Worm (Caenorhabditis elegans): ENCODE measurements around the gene C27D6.1.

C27D6.1 gene

ce11 chrII:5172451-5172850 lies at the start of gene C27D6.1:
C27D6.1 (plus strand) TSS chrII:5172751.
- no peak for TF ChIP-seq ceh-36 (tag; optimal IDR thresholded peaks at IDR 0.05)
- TF ChIP-seq tra-4 (tag; optimal IDR thresholded peaks at IDR 0.05): no peak

- no peak for TF ChIP-seq B0310.2 (tag; optimal IDR thresholded peaks at IDR 0.05)
- TF ChIP-seq scrt-1 (GFP tag; IDR thresholded peaks at IDR 0.05): no peak
- TF ChIP-seq ets-7 (tag; optimal IDR thresholded peaks at IDR 0.05): no peak
- no peak for TF ChIP-seq pes-1 (GFP tag; IDR thresholded peaks at IDR 0.05)
These were observed 42.5 kb upstream of the C27D6.1 start, which contains the start of gene lgc-56 for ce11 chrII:5130081-5130480. lgc-56 (plus strand) TSS chrII:5130381.

- no peak for TF ChIP-seq hmg-4 (GFP tag; optimal IDR thresholded peaks at IDR 0.05)
- no peak for TF ChIP-seq ets-7 (tag; optimal IDR thresholded peaks at IDR 0.05)
- TF ChIP-seq aly-1 (tag; optimal IDR thresholded peaks at IDR 0.05): no peak
- no peak for TF ChIP-seq ceh-13 (GFP tag; optimal IDR thresholded peaks at IDR 0.05)
- no peak for TF ChIP-seq sea-1 (GFP tag; conservative IDR thresholded peaks at IDR 0.05)
- no peak for TF ChIP-seq ama-1 (optimal IDR thresholded peaks at IDR 0.05)
- no peak for TF ChIP-seq B0310.2 (tag; optimal IDR thresholded peaks at IDR 0.05)
- no peak for TF ChIP-seq flt-1 (GFP tag; IDR thresholded peaks at IDR 0.05)
- no peak for TF ChIP-seq tra-4 (tag; optimal IDR thresholded peaks at IDR 0.05)
- no peak for TF ChIP-seq hmbx-1 (tag; optimal IDR thresholded peaks at IDR 0.05)
- TF ChIP-seq ceh-36 (tag; optimal IDR thresholded peaks at IDR 0.05): no peak
- TF ChIP-seq tbx-11 (GFP tag; IDR thresholded peaks at IDR 0.05): no peak
- TF ChIP-seq hnd-1 (tag; optimal IDR thresholded peaks at IDR 0.05): no peak
- no peak for TF ChIP-seq F13C5.2 (tag; optimal IDR thresholded peaks at IDR 0.05)
- TF ChIP-seq pes-1 (GFP tag; IDR thresholded peaks at IDR 0.05): no peak
- no peak for TF ChIP-seq scrt-1 (GFP tag; IDR thresholded peaks at IDR 0.05)
- TF ChIP-seq tbx-37 (GFP tag; conservative IDR thresholded peaks at IDR 0.05): no peak
These were observed 40.8 kb upstream of the C27D6.1 start for ce11 chrII:5131800-5132199.

ce11 chrII:5136296-5136767 lies 36.2 kb upstream of the C27D6.1 start, which contains the start of gene F58A6.2:
F58A6.2 (plus strand) TSS chrII:5136717.
- TF ChIP-seq hmbx-1 (tag; optimal IDR thresholded peaks at IDR 0.05) (no peak), pes-1 (GFP tag; IDR thresholded peaks at IDR 0.05) (no peak), hmg-4 (GFP tag; optimal IDR thresholded peaks at IDR 0.05) (no peak), sea-1 (GFP tag; conservative IDR thresholded peaks at IDR 0.05) (no peak), tbx-37 (GFP tag; conservative IDR thresholded peaks at IDR 0.05) (no peak), ets-7 (tag; optimal IDR thresholded peaks at IDR 0.05) (no peak), aly-1 (tag; optimal IDR thresholded peaks at IDR 0.05) (no peak), F13C5.2 (tag; optimal IDR thresholded peaks at IDR 0.05) (no peak), tra-4 (tag; optimal IDR thresholded peaks at IDR 0.05) (no peak), tbx-11 (GFP tag; IDR thresholded peaks at IDR 0.05) (no peak), hnd-1 (tag; optimal IDR thresholded peaks at IDR 0.05) (no peak), ceh-36 (tag; optimal IDR thresholded peaks at IDR 0.05) (no peak), flt-1 (GFP tag; IDR thresholded peaks at IDR 0.05) (no peak), scrt-1 (GFP tag; IDR thresholded peaks at IDR 0.05) (no peak), ceh-13 (GFP tag; optimal IDR thresholded peaks at IDR 0.05) (no peak), B0310.2 (tag; optimal IDR thresholded peaks at IDR 0.05) (no peak)

ce11 chrII:5141945-5142514 lies 30.5 kb upstream of the C27D6.1 start, which contains the start of gene nas-29:
nas-29 (minus strand) TSS chrII:5142036.
- TF ChIP-seq hmbx-1 (tag; optimal IDR thresholded peaks at IDR 0.05) (no peak), aly-1 (tag; optimal IDR thresholded peaks at IDR 0.05) (no peak), ceh-13 (GFP tag; optimal IDR thresholded peaks at IDR 0.05) (no peak), scrt-1 (GFP tag; IDR thresholded peaks at IDR 0.05) (no peak), ets-7 (tag; optimal IDR thresholded peaks at IDR 0.05) (no peak), ama-1 (optimal IDR thresholded peaks at IDR 0.05) (no peak)

- TF ChIP-seq tbx-37 (GFP tag; conservative IDR thresholded peaks at IDR 0.05) (no peak), aly-1 (tag; optimal IDR thresholded peaks at IDR 0.05) (no peak), flt-1 (GFP tag; IDR thresholded peaks at IDR 0.05) (no peak), ceh-36 (tag; optimal IDR thresholded peaks at IDR 0.05) (no peak), B0310.2 (tag; optimal IDR thresholded peaks at IDR 0.05) (no peak), hmg-4 (GFP tag; optimal IDR thresholded peaks at IDR 0.05) (no peak), tbx-11 (GFP tag; IDR thresholded peaks at IDR 0.05) (no peak), sea-1 (GFP tag; conservative IDR thresholded peaks at IDR 0.05) (no peak), hnd-1 (tag; optimal IDR thresholded peaks at IDR 0.05) (no peak), pes-1 (GFP tag; IDR thresholded peaks at IDR 0.05) (no peak), ceh-13 (GFP tag; optimal IDR thresholded peaks at IDR 0.05) (no peak), hmbx-1 (tag; optimal IDR thresholded peaks at IDR 0.05) (no peak)
These were observed 29.9 kb upstream of the C27D6.1 start, which contains the start of gene F58A6.1 for ce11 chrII:5142619-5143018. F58A6.1 (plus strand) TSS chrII:5142919.

ce11 chrII:5148349-5148748 lies 24.2 kb upstream of the C27D6.1 start, which contains the start of gene F58A6.5:
F58A6.5 (minus strand) TSS chrII:5148449.
- no peak for TF ChIP-seq tbx-11 (GFP tag; IDR thresholded peaks at IDR 0.05)
- no peak for TF ChIP-seq hmbx-1 (tag; optimal IDR thresholded peaks at IDR 0.05)
- no peak for TF ChIP-seq tbx-37 (GFP tag; conservative IDR thresholded peaks at IDR 0.05)
- TF ChIP-seq ceh-36 (tag; optimal IDR thresholded peaks at IDR 0.05): no peak
- TF ChIP-seq ets-7 (tag; optimal IDR thresholded peaks at IDR 0.05): no peak
- TF ChIP-seq ceh-13 (GFP tag; optimal IDR thresholded peaks at IDR 0.05): no peak

ce11 chrII:5150829-5151228 lies 21.7 kb upstream of the C27D6.1 start, which contains the start of gene srb-16:
srb-16 (minus strand) TSS chrII:5150929.
- TF ChIP-seq tra-4 (tag; optimal IDR thresholded peaks at IDR 0.05) (no peak), ceh-13 (GFP tag; optimal IDR thresholded peaks at IDR 0.05) (no peak), tbx-11 (GFP tag; IDR thresholded peaks at IDR 0.05) (no peak), ama-1 (optimal IDR thresholded peaks at IDR 0.05) (no peak), flt-1 (GFP tag; IDR thresholded peaks at IDR 0.05) (no peak), aly-1 (tag; optimal IDR thresholded peaks at IDR 0.05) (no peak), ets-7 (tag; optimal IDR thresholded peaks at IDR 0.05) (no peak)
